Fruit fly (Drosophila melanogaster) whole organism, embryonic: ENCODE data around the gene CG42711.

Source experiments
- Adf1 ChIP-seq: fragments of 200-800 bp; sonication (Bioruptor generic); IDR thresholded peaks from 2 replicates; pipeline ENCODE4 v1.3.6; 2022; ENCODE audit warnings: missing biosample characterization, missing genetic modification characterization
- Antp ChIP-seq: fragments of 200-800 bp; sonication (Bioruptor generic); optimal IDR thresholded peaks from 3 replicates; lab custom pipeline; 2016; ENCODE audit warnings: missing biosample characterization, missing genetic modification characterization
- Asciz ChIP-seq: fragments of 200-800 bp; sonication (Bioruptor generic); optimal IDR thresholded peaks from 2 replicates; lab custom pipeline; 2017; ENCODE audit warnings: missing biosample characterization, mild to moderate bottlenecking, missing genetic modification characterization, missing genetic modification reagents
- Atf3 ChIP-seq: fragments of 200-800 bp; sonication (Bioruptor generic); optimal IDR thresholded peaks from 3 replicates; lab custom pipeline; 2016; ENCODE audit warnings: missing biosample characterization, missing genetic modification characterization
- B-H2 ChIP-seq: fragments of 200-800 bp; sonication (Bioruptor generic); optimal IDR thresholded peaks from 2 replicates; lab custom pipeline; 2018; ENCODE audit warnings: missing biosample characterization, mild to moderate bottlenecking, missing genetic modification characterization
- CG10147 ChIP-seq: fragments of 200-800 bp; sonication (Bioruptor generic); optimal IDR thresholded peaks from 2 replicates; lab custom pipeline; 2019; ENCODE audit warnings: missing biosample characterization, mild to moderate bottlenecking, missing genetic modification characterization, moderate library complexity
- CG10321 ChIP-seq: fragments of 200-800 bp; sonication (Bioruptor generic); IDR thresholded peaks from 2 replicates; pipeline ENCODE4 v1.3.6; 2022; ENCODE audit warnings: missing biosample characterization, missing genetic modification characterization
- CG11085 ChIP-seq: fragments of 200-800 bp; sonication (Bioruptor generic); IDR thresholded peaks from 2 replicates; pipeline ENCODE4 v1.3.6; 2022; ENCODE audit warnings: missing biosample characterization, missing genetic modification characterization
- CG12155 ChIP-seq: fragments of 200-800 bp; sonication (Bioruptor generic); optimal IDR thresholded peaks from 3 replicates; lab custom pipeline; 2016; ENCODE audit warnings: missing biosample characterization, missing genetic modification characterization
- CG31441 ChIP-seq: fragments of 200-800 bp; sonication (Bioruptor generic); IDR thresholded peaks from 2 replicates; pipeline ENCODE4 v1.3.6; 2022; ENCODE audit warnings: missing biosample characterization, missing genetic modification characterization
- CG32532 ChIP-seq: fragments of 200-800 bp; sonication (Bioruptor generic); IDR thresholded peaks from 2 replicates; pipeline ENCODE4 v1.3.6; 2022; ENCODE audit warnings: missing biosample characterization, missing genetic modification characterization
- CG3838 ChIP-seq: fragments of 200-800 bp; sonication (Bioruptor generic); optimal IDR thresholded peaks from 3 replicates; lab custom pipeline; 2016; ENCODE audit warnings: missing biosample characterization, missing genetic modification characterization
- CG4424 ChIP-seq: fragments of 200-800 bp; sonication (Bioruptor generic); optimal IDR thresholded peaks from 3 replicates; lab custom pipeline; 2016; ENCODE audit warnings: missing biosample characterization, missing genetic modification characterization
- CG4707 ChIP-seq: fragments of 200-800 bp; sonication (Bioruptor generic); optimal IDR thresholded peaks from 2 replicates; lab custom pipeline; 2018; ENCODE audit warnings: missing biosample characterization, mild to moderate bottlenecking, missing genetic modification characterization, moderate library complexity
- CG6272 ChIP-seq: fragments of 200-800 bp; sonication (Bioruptor generic); IDR thresholded peaks from 2 replicates; pipeline ENCODE4 v1.3.6; 2022; ENCODE audit warnings: missing biosample characterization, missing genetic modification characterization
- CG6654 ChIP-seq: fragments of 200-800 bp; sonication (Bioruptor generic); optimal IDR thresholded peaks from 2 replicates; lab custom pipeline; 2017; ENCODE audit warnings: missing biosample characterization, mild to moderate bottlenecking, missing genetic modification characterization
- CG8089 ChIP-seq: fragments of 200-800 bp; sonication (Bioruptor generic); optimal IDR thresholded peaks from 3 replicates; lab custom pipeline; 2016; ENCODE audit warnings: missing biosample characterization, missing genetic modification characterization
- CG8290 ChIP-seq, 3 experiments: fragments of 200-800 bp; sonication (Bioruptor generic); optimal IDR thresholded peaks; 2 replicates each; lab custom pipeline; 2016 to 2019; ENCODE audit warnings: missing biosample characterization in 3 of 3, missing genetic modification characterization in 3 of 3, mild to moderate bottlenecking in 2 of 3, moderate library complexity in 1 of 3
- CG9437 ChIP-seq: fragments of 200-800 bp; sonication (Bioruptor generic); optimal IDR thresholded peaks from 2 replicates; lab custom pipeline; 2018; ENCODE audit warnings: missing biosample characterization, mild to moderate bottlenecking, missing genetic modification characterization
- CkIIα-i1 ChIP-seq: fragments of 200-800 bp; sonication (Bioruptor generic); IDR thresholded peaks from 2 replicates; pipeline ENCODE4 v1.3.6; 2022; ENCODE audit warnings: missing biosample characterization, missing genetic modification characterization
- CrebB ChIP-seq: fragments of 200-800 bp; sonication (Bioruptor generic); optimal IDR thresholded peaks from 3 replicates; lab custom pipeline; 2018; ENCODE audit warnings: missing biosample characterization, mild to moderate bottlenecking, missing genetic modification characterization
- Dbx ChIP-seq: fragments of 200-800 bp; sonication (Bioruptor generic); IDR thresholded peaks from 3 replicates; pipeline ENCODE4 v1.3.6; 2022; ENCODE audit warnings: missing biosample characterization, missing genetic modification characterization
- Dip3 ChIP-seq: fragments of 200-800 bp; sonication (Bioruptor generic); optimal IDR thresholded peaks from 3 replicates; lab custom pipeline; 2016; ENCODE audit warnings: missing biosample characterization, missing genetic modification characterization
- Dref ChIP-seq: fragments of 200-800 bp; sonication (Bioruptor generic); IDR thresholded peaks from 2 replicates; pipeline ENCODE4 v1.3.6; 2022; ENCODE audit warnings: missing biosample characterization, missing genetic modification characterization
- ERR ChIP-seq: fragments of 200-800 bp; sonication (Bioruptor generic); optimal IDR thresholded peaks from 2 replicates; lab custom pipeline; 2016; ENCODE audit warnings: missing biosample characterization, missing genetic modification characterization
- Gsc ChIP-seq: fragments of 200-800 bp; sonication (Bioruptor generic); IDR thresholded peaks from 2 replicates; pipeline ENCODE4 v1.3.6; 2022; ENCODE audit warnings: missing biosample characterization, missing genetic modification characterization
- Hr39 ChIP-seq: fragments of >200 bp; optimal IDR thresholded peaks from 2 replicates; lab custom pipeline; 2017
- Lpt ChIP-seq: fragments of >200 bp; optimal IDR thresholded peaks from 2 replicates; lab custom pipeline; 2018; ENCODE audit warnings: missing biosample characterization, missing genetic modification characterization
- Side ChIP-seq: fragments of 200-800 bp; sonication (Bioruptor generic); optimal IDR thresholded peaks from 2 replicates; lab custom pipeline; 2016; ENCODE audit warnings: missing biosample characterization, missing genetic modification characterization
- Sin3A ChIP-seq: fragments of >200 bp; optimal IDR thresholded peaks from 2 replicates; lab custom pipeline; 2018
- Taf1 ChIP-seq: fragments of 200-800 bp; sonication (Bioruptor generic); IDR thresholded peaks from 2 replicates; pipeline ENCODE4 v1.3.6; 2022; ENCODE audit warnings: missing biosample characterization, missing genetic modification characterization
- ac ChIP-seq: fragments of 200-800 bp; sonication (Bioruptor generic); optimal IDR thresholded peaks from 3 replicates; lab custom pipeline; 2017; ENCODE audit warnings: missing biosample characterization, mild to moderate bottlenecking, missing genetic modification characterization
- cas ChIP-seq: fragments of 200-800 bp; sonication (Bioruptor generic); IDR thresholded peaks from 2 replicates; pipeline ENCODE4 v1.3.6; 2022; ENCODE audit warnings: missing biosample characterization, missing genetic modification characterization
- ci ChIP-seq: fragments of 200-800 bp; sonication (Bioruptor generic); IDR thresholded peaks from 3 replicates; pipeline ENCODE4 v1.3.6; 2022; ENCODE audit warnings: missing biosample characterization, missing genetic modification characterization
- crol ChIP-seq: fragments of 200-800 bp; sonication (Bioruptor generic); IDR thresholded peaks from 2 replicates; pipeline ENCODE4 v1.3.6; 2022; ENCODE audit warnings: missing biosample characterization, missing genetic modification characterization
- emc ChIP-seq: fragments of 200-800 bp; sonication (Bioruptor generic); optimal IDR thresholded peaks from 2 replicates; lab custom pipeline; 2016; ENCODE audit warnings: missing biosample characterization, missing genetic modification characterization
- en ChIP-seq: fragments of 200-800 bp; sonication (Bioruptor generic); optimal IDR thresholded peaks from 2 replicates; lab custom pipeline; 2016; ENCODE audit warnings: missing biosample characterization, missing genetic modification characterization
- fd102C ChIP-seq: fragments of 200-800 bp; sonication (Bioruptor generic); optimal IDR thresholded peaks from 2 replicates; lab custom pipeline; 2018; ENCODE audit warnings: missing biosample characterization, mild to moderate bottlenecking, missing genetic modification characterization, moderate library complexity
- gro ChIP-seq: fragments of 200-800 bp; sonication (Bioruptor generic); optimal IDR thresholded peaks from 2 replicates; lab custom pipeline; 2016; ENCODE audit warnings: missing biosample characterization, missing genetic modification characterization
- gsb ChIP-seq: fragments of 200-800 bp; sonication (Bioruptor generic); IDR thresholded peaks from 2 replicates; pipeline ENCODE4 v1.3.6; 2022; ENCODE audit warnings: missing biosample characterization, missing genetic modification characterization
- h ChIP-seq: fragments of >200 bp; optimal IDR thresholded peaks from 2 replicates; lab custom pipeline; 2017
- hkb ChIP-seq, 2 experiments: fragments of 200-800 bp in 1 of 2; fragments of >200 bp in 1 of 2; sonication (Bioruptor generic) in 1 of 2; IDR thresholded peaks in 1 of 2; optimal IDR thresholded peaks in 1 of 2; 2 replicates each; pipeline versions ENCODE4 v1.3.6 to Lab custom; 2017 to 2022; ENCODE audit warnings: missing biosample characterization in 1 of 2, missing genetic modification characterization in 1 of 2
- jumu ChIP-seq: fragments of 200-800 bp; sonication (Bioruptor generic); optimal IDR thresholded peaks from 3 replicates; lab custom pipeline; 2016; ENCODE audit warnings: missing biosample characterization, missing genetic modification characterization
- lmd ChIP-seq: fragments of 200-800 bp; sonication (Bioruptor generic); IDR thresholded peaks from 2 replicates; pipeline ENCODE4 v1.3.6; 2022; ENCODE audit warnings: missing biosample characterization, missing genetic modification characterization
- mirr ChIP-seq: fragments of 200-800 bp; sonication (Bioruptor generic); optimal IDR thresholded peaks from 3 replicates; lab custom pipeline; 2018; ENCODE audit warnings: missing biosample characterization, mild to moderate bottlenecking, missing genetic modification characterization
- org-1 ChIP-seq: fragments of 200-800 bp; sonication (Bioruptor generic); optimal IDR thresholded peaks from 2 replicates; lab custom pipeline; 2017; ENCODE audit warnings: missing biosample characterization, missing genetic modification characterization
- sc ChIP-seq, 3 experiments: fragments of >200 bp in 2 of 3; fragments of 200-800 bp in 1 of 3; sonication (Bioruptor generic) in 1 of 3; optimal IDR thresholded peaks; 2 replicates in 2 of 3; 3 replicates in 1 of 3; lab custom pipeline; 2017; ENCODE audit warnings: mild to moderate bottlenecking in 1 of 3, missing biosample characterization in 1 of 3, missing genetic modification characterization in 1 of 3, missing genetic modification reagents in 1 of 3
- sens ChIP-seq: fragments of 200-800 bp; sonication (Bioruptor generic); peaks from one replicate; lab custom pipeline; 2016; ENCODE audit warnings: missing biosample characterization, missing genetic modification characterization
- trh ChIP-seq: fragments of 200-800 bp; sonication (Bioruptor generic); optimal IDR thresholded peaks from 2 replicates; lab custom pipeline; 2016; ENCODE audit warnings: missing biosample characterization, missing genetic modification characterization
- unpg ChIP-seq: fragments of 200-800 bp; sonication (Bioruptor generic); optimal IDR thresholded peaks from 3 replicates; lab custom pipeline; 2018; ENCODE audit warnings: missing biosample characterization, mild to moderate bottlenecking, missing genetic modification characterization, moderate library complexity
- wor ChIP-seq: fragments of 200-800 bp; sonication (Bioruptor generic); IDR thresholded peaks from 2 replicates; pipeline ENCODE4 v1.3.6; 2022; ENCODE audit warnings: missing biosample characterization, missing genetic modification characterization

The CG42711 gene

dm6 chr2L:13904331-13904911 is 26.7 kb downstream of the CG42711 start, which contains the start of gene Smg5:
Gene Smg5, minus strand, starts transcription at chr2L:13904661.
- TF ChIP-seq unpg (peak; percentile 94), CG8290 (GFP tag; optimal IDR thresholded peaks at IDR 0.05; lab: Kevin White, UChicago) (peak; percentile 69), CG8290 (tag; optimal IDR thresholded peaks at IDR 0.05; lab: Kevin White, UChicago) (peak; percentile 85 to 97), h (lab: Kevin White, UChicago) (no peak), CG4424 (GFP tag; lab: Kevin White, UChicago) (peak; percentile 92), Lpt (GFP tag; lab: Kevin White, UChicago) (no peak), sc (optimal IDR thresholded peaks at IDR 0.05; lab: Kevin White, UChicago) (no peak), sc (GFP tag; optimal IDR thresholded peaks at IDR 0.05; lab: Kevin White, UChicago) (peak; percentile 22), Asciz (GFP tag; lab: Kevin White, UChicago) (peak; percentile 23), CG31441 (GFP tag; lab: Robert Waterston, UW) (no peak; the same call in none of the 2 replicates), gro (GFP tag; lab: Kevin White, UChicago) (peak; percentile 95), Gsc (GFP tag; lab: Robert Waterston, UW) (peak; percentile 89), ERR (peak; percentile 84), sens (GFP tag; lab: Kevin White, UChicago) (peak; percentile 97), gsb (GFP tag; lab: Robert Waterston, UW) (peak; percentile 95), ci (GFP tag; lab: Robert Waterston, UW) (peak; percentile 97), CG9437 (GFP tag; lab: Kevin White, UChicago) (peak; percentile 80), Taf1 (peak; percentile 76), CG8089 (GFP tag; lab: Kevin White, UChicago) (peak; percentile 96), CG6654 (GFP tag; lab: Kevin White, UChicago) (peak; percentile 51), Sin3A (lab: Kevin White, UChicago) (peak; percentile 92), fd102C (GFP tag; lab: Kevin White, UChicago) (no peak), en (GFP tag; lab: Kevin White, UChicago) (peak; percentile 89), CG3838 (peak; percentile 75), CG10147 (GFP tag; lab: Kevin White, UChicago) (peak; percentile 76), emc (GFP tag; lab: Kevin White, UChicago) (peak; percentile 95), Hr39 (lab: Kevin White, UChicago) (no peak), Dbx (peak; percentile 98), CG12155 (peak; percentile 92), crol (GFP tag; lab: Robert Waterston, UW) (peak; percentile 47), CG11085 (GFP tag; lab: Robert Waterston, UW) (peak; percentile 88), cas (GFP tag; lab: Robert Waterston, UW) (peak; percentile 87), ac (peak; percentile 37), CG4707 (GFP tag; lab: Kevin White, UChicago) (peak; percentile 35), Side (GFP tag; lab: Kevin White, UChicago) (peak; percentile 91), CrebB (peak; percentile 51), Atf3 (GFP tag; lab: Kevin White, UChicago) (peak; percentile 93), B-H2 (GFP tag; lab: Kevin White, UChicago) (peak; percentile 91), CG6272 (GFP tag; lab: Robert Waterston, UW) (peak; percentile 95), mirr (GFP tag; lab: Kevin White, UChicago) (peak; percentile 94), trh (peak; percentile 76), CkIIα-i1 (peak; percentile 47; the same call in 1 of the 2 replicates), hkb (optimal IDR thresholded peaks at IDR 0.05; lab: Kevin White, UChicago) (peak; percentile 96), hkb (GFP tag; IDR thresholded peaks at IDR 0.05; lab: Robert Waterston, UW) (peak; percentile 91), CG10321 (GFP tag; lab: Robert Waterston, UW) (no peak), Antp (peak; percentile 97), lmd (peak; percentile 99), Dref (GFP tag; lab: Robert Waterston, UW) (peak; percentile 83), Dip3 (peak; percentile 96), org-1 (peak; percentile 81), Adf1 (peak; percentile 74), jumu (GFP tag; lab: Kevin White, UChicago) (peak; percentile 92), wor (GFP tag; lab: Robert Waterston, UW) (peak; percentile 98), CG32532 (GFP tag; lab: Robert Waterston, UW) (peak; percentile 93)
